Worm (Caenorhabditis elegans) whole organism, late embryonic: ENCODE data around the gene Y53C12A.7.
A peak's percentile ranks its signal among the peaks of the same experiment; 100 is the strongest.

ENCODE experiments used
- ama-1 ChIP-seq: fragments of 150-350 bp; optimal IDR thresholded peaks from 2 replicates; lab custom pipeline; 2014
- ceh-19 ChIP-seq: fragments of 200-800 bp; sonication (Bioruptor generic); optimal IDR thresholded peaks from 2 replicates; lab custom pipeline; 2018; ENCODE audit warnings: mild to moderate bottlenecking, missing genetic modification characterization, missing compliant biosample characterization
- dmd-4 ChIP-seq: sonication (generic microtip); optimal IDR thresholded peaks from 2 replicates; lab custom pipeline; 2016; ENCODE audit warnings: borderline replicate concordance, missing genetic modification characterization, missing compliant biosample characterization
- fkh-10 ChIP-seq: fragments of 150-350 bp; optimal IDR thresholded peaks from 2 replicates; lab custom pipeline; 2014; ENCODE audit warnings: missing biosample characterization, missing genetic modification reagents, missing genetic modification characterization
- hlh-6 ChIP-seq: sonication (generic microtip); optimal IDR thresholded peaks from 2 replicates; lab custom pipeline; 2016; ENCODE audit warnings: missing genotype, missing genetic modification characterization, missing compliant biosample characterization
- hlh-8 ChIP-seq: sonication (generic microtip); optimal IDR thresholded peaks from 2 replicates; lab custom pipeline; 2016; ENCODE audit warnings: missing genotype, missing genetic modification characterization, missing compliant biosample characterization
- madf-2 ChIP-seq: sonication (generic microtip); optimal IDR thresholded peaks from 2 replicates; lab custom pipeline; 2017; ENCODE audit warnings: missing genetic modification characterization, missing compliant biosample characterization
- nfya-1 ChIP-seq: sonication (generic microtip); optimal IDR thresholded peaks from 2 replicates; lab custom pipeline; 2017; ENCODE audit warnings: missing genetic modification characterization, mild to moderate bottlenecking, missing compliant biosample characterization, antibody characterized with exemption, moderate library complexity
- nhr-11 ChIP-seq: fragments of 150-350 bp; optimal IDR thresholded peaks from 2 replicates; lab custom pipeline; 2014; ENCODE audit warnings: missing biosample characterization, missing genetic modification characterization
- nhr-232 ChIP-seq: sonication (generic microtip); optimal IDR thresholded peaks from 2 replicates; lab custom pipeline; 2016; ENCODE audit warnings: missing genetic modification characterization, missing compliant biosample characterization
- odd-2 ChIP-seq: sonication (generic microtip); optimal IDR thresholded peaks from 2 replicates; lab custom pipeline; 2017; ENCODE audit warnings: antibody characterized with exemption, mild to moderate bottlenecking, missing genetic modification characterization, missing compliant biosample characterization
- pqm-1 ChIP-seq: sonication (generic microtip); optimal IDR thresholded peaks from 2 replicates; lab custom pipeline; 2016; ENCODE audit warnings: missing genetic modification characterization, missing compliant biosample characterization
- rnt-1 ChIP-seq: sonication (generic microtip); optimal IDR thresholded peaks from 2 replicates; lab custom pipeline; 2016; ENCODE audit warnings: missing genetic modification characterization, missing compliant biosample characterization
- unc-86 ChIP-seq: sonication (generic microtip); optimal IDR thresholded peaks from 2 replicates; lab custom pipeline; 2016; ENCODE audit warnings: missing genetic modification characterization, missing compliant biosample characterization

DNA sequence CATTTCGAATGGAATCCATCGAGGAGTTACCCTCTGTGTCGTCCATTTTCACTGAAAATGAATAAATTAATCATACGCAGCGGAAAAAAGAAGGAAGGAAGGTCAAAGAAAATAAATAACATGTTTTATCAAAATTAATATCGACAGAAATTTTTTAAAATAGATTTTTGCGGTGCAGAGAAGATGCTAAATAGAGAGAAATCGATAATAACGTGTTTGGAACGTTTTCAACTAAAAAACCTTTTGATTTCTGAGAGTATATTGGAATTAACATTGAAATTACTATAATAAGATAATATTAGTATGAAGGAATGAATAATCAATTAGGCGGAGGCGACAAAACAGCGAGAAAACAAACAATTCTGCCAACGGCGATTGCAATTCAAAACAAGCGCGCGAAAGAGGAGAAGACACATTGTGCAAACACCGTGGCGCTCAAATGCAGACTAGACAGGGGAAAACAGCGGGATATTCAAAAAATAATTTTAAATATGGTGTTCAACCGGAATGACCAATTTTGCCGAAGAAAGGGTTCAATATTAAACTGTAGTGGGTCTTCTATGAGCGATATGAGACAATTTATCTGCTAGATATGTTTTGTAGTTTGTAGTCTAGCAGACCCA lies 16.2 kb downstream of the Y53C12A.7 start, which contains the start of gene wee-1.3:
- TF ChIP-seq ama-1 (no peak), ceh-19 (GFP tag; lab: Kevin White, UChicago) (no peak), nfya-1 (peak; percentile 59), unc-86 (tag; lab: Kevin White, UChicago) (no peak), rnt-1 (tag; lab: Kevin White, UChicago) (no peak), dmd-4 (tag; lab: Kevin White, UChicago) (no peak), pqm-1 (tag; lab: Kevin White, UChicago) (no peak), nhr-11 (tag; lab: Kevin White, UChicago) (peak; percentile 35), fkh-10 (GFP tag; lab: Kevin White, UChicago) (no peak), hlh-6 (no peak), madf-2 (tag; lab: Kevin White, UChicago) (no peak), hlh-8 (tag; lab: Kevin White, UChicago) (no peak), nhr-232 (tag; lab: Kevin White, UChicago) (no peak), odd-2 (tag; lab: Kevin White, UChicago) (no peak)
